Worm (Caenorhabditis elegans): Measurements from ENCODE around the gene nekl-4.

nekl-4 gene

DNA sequence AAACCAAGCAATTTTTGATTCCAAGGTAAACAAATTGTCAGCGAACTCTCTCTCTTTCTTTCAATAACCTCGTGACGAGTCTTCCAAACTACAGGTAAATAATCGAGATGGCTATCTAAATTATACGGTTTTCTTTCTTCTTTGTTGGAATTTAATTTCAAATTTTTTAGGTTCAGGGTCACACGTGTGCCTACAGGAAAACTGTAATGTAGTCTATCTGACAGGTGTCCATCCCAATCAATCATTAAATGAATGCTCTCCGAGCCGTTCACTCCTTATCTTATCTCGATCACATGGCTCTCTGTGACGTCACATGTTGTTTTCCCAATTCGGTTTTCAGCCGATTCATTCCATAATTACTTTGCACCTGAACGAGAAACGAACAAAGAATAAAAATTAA lies 35.8 kb upstream of the nekl-4 start (continued):
- peak; percentile 72 for TF ChIP-seq tra-1 (GFP tag; IDR thresholded peaks at IDR 0.05)
- TF ChIP-seq lin-15B (tag; optimal IDR thresholded peaks at IDR 0.05), result no peak
- peak in 1 of 2 experiments; percentile 91 for TF ChIP-seq daf-16 (GFP tag; optimal IDR thresholded peaks at IDR 0.05)
- peak; percentile 92 for TF ChIP-seq daf-16 (tag; optimal IDR thresholded peaks at IDR 0.05)
- TF ChIP-seq madf-9 (GFP tag; conservative IDR thresholded peaks at IDR 0.05), result no peak
- TF ChIP-seq nhr-11 (tag; optimal IDR thresholded peaks at IDR 0.05), result no peak
- peak in 1 of 2 experiments; percentile 5 for TF ChIP-seq mdl-1 (tag; optimal IDR thresholded peaks at IDR 0.05)
- no peak for TF ChIP-seq duxl-1 (tag; optimal IDR thresholded peaks at IDR 0.05; ENCODE audit: poor library complexity)
- no peak for TF ChIP-seq R02D3.7 (tag; optimal IDR thresholded peaks at IDR 0.05)
- TF ChIP-seq snpc-1.2 (GFP tag; IDR thresholded peaks at IDR 0.05), result no peak
- no peak for TF ChIP-seq aly-2 (tag; optimal IDR thresholded peaks at IDR 0.05)
- peak; percentile 80; the same call in 1 of the 2 replicates for TF ChIP-seq mdt-29 (GFP tag; IDR thresholded peaks at IDR 0.05)
- TF ChIP-seq vab-7 (GFP tag; IDR thresholded peaks at IDR 0.05), result no peak
- TF ChIP-seq F44E2.7 (GFP tag; IDR thresholded peaks at IDR 0.05), result no peak
- TF ChIP-seq spr-1 (tag; optimal IDR thresholded peaks at IDR 0.05), result no peak
- 0 out of 2 replicates have a peak, but pooled peaks have one; percentile 42 for TF ChIP-seq Y75B8A.6 (GFP tag; IDR thresholded peaks at IDR 0.05)
- no peak for TF ChIP-seq ceh-82 (tag; optimal IDR thresholded peaks at IDR 0.05)
- no peak for TF ChIP-seq zip-11 (GFP tag; IDR thresholded peaks at IDR 0.05)
- TF ChIP-seq zfp-2 (tag; optimal IDR thresholded peaks at IDR 0.05), result no peak
- peak; percentile 70 for TF ChIP-seq nhr-28 (tag; optimal IDR thresholded peaks at IDR 0.05)
- TF ChIP-seq nhr-10 (tag; optimal IDR thresholded peaks at IDR 0.05), result no peak
- no peak for TF ChIP-seq nhr-237 (tag; optimal IDR thresholded peaks at IDR 0.05)
- TF ChIP-seq F10B5.3 (tag; optimal IDR thresholded peaks at IDR 0.05), result no peak
- TF ChIP-seq saeg-2 (GFP tag; IDR thresholded peaks at IDR 0.05), result no peak
- TF ChIP-seq egl-27 (tag; optimal IDR thresholded peaks at IDR 0.05), result no peak
- no peak for TF ChIP-seq nhr-6 (tag; optimal IDR thresholded peaks at IDR 0.05)
- peak; percentile 44 for TF ChIP-seq hlh-30 (tag; optimal IDR thresholded peaks at IDR 0.05; ENCODE audit: insufficient read depth)
- no peak for TF ChIP-seq ceh-62 (tag; optimal IDR thresholded peaks at IDR 0.05)
- TF ChIP-seq zip-2 (tag; optimal IDR thresholded peaks at IDR 0.05), result no peak
- no peak for TF ChIP-seq Y5F2A.4 (GFP tag; optimal IDR thresholded peaks at IDR 0.05)
- no peak for TF ChIP-seq ceh-28 (tag; optimal IDR thresholded peaks at IDR 0.05)
- no peak for TF ChIP-seq ZK337.2 (GFP tag; IDR thresholded peaks at IDR 0.05)
- TF ChIP-seq dpl-1 (GFP tag; optimal IDR thresholded peaks at IDR 0.05), result no peak
- no peak for TF ChIP-seq dmd-9 (GFP tag; IDR thresholded peaks at IDR 0.05)
- no peak for TF ChIP-seq gei-8 (GFP tag; optimal IDR thresholded peaks at IDR 0.05)
- TF ChIP-seq unc-62 (GFP tag; optimal IDR thresholded peaks at IDR 0.05 in 1 of 2), result peak; percentile 5 to 26
- TF ChIP-seq unc-62 (tag; optimal IDR thresholded peaks at IDR 0.05), result no peak
- no peak for TF ChIP-seq rbr-2 (tag; optimal IDR thresholded peaks at IDR 0.05)
- no peak for TF ChIP-seq ama-1 (optimal IDR thresholded peaks at IDR 0.05)
- TF ChIP-seq lin-38 (GFP tag; IDR thresholded peaks at IDR 0.05), result peak; percentile 28; the same call in 1 of the 2 replicates
- no peak for TF ChIP-seq jun-1 (tag; optimal IDR thresholded peaks at IDR 0.05)
- TF ChIP-seq dmd-8 (GFP tag; IDR thresholded peaks at IDR 0.05), result no peak
- TF ChIP-seq Y48G9A.11 (GFP tag; IDR thresholded peaks at IDR 0.05), result no peak
- no peak for TF ChIP-seq ztf-11 (tag; optimal IDR thresholded peaks at IDR 0.05)
- no peak for TF ChIP-seq ceh-44 (GFP tag; IDR thresholded peaks at IDR 0.05)
- no peak for TF ChIP-seq zfp-3 (GFP tag; conservative IDR thresholded peaks at IDR 0.05)
- TF ChIP-seq daf-12 (tag; optimal IDR thresholded peaks at IDR 0.05), result no peak
- no peak for TF ChIP-seq F26F4.8 (GFP tag; conservative IDR thresholded peaks at IDR 0.05)
- TF ChIP-seq T20F7.1 (GFP tag; optimal IDR thresholded peaks at IDR 0.05), result no peak
- no peak for TF ChIP-seq tag-97 (GFP tag; IDR thresholded peaks at IDR 0.05)
- no peak for TF ChIP-seq ztf-7 (tag; optimal IDR thresholded peaks at IDR 0.05)
- 0 out of 2 replicates have a peak, but pooled peaks have one; percentile 23 for TF ChIP-seq pha-4 (GFP tag; IDR thresholded peaks at IDR 0.05)
- TF ChIP-seq pha-4 (tag; optimal IDR thresholded peaks at IDR 0.05), result no peak
- no peak for TF ChIP-seq hmg-1.1 (GFP tag; IDR thresholded peaks at IDR 0.05)

All from whole organism, L4 larva.